Worm (Caenorhabditis elegans): ENCODE results near the gene hdl-2.
A peak's percentile ranks its signal among the peaks of the same experiment; 100 is the strongest.

Gene hdl-2

ce11 chrIV:8906743-8907142 is 32.8 kb downstream of the hdl-2 start, which contains the start of gene C27B7.7:
Gene C27B7.7, plus strand, starts transcription at chrIV:8907043.
- TF ChIP-seq blmp-1 (tag; optimal IDR thresholded peaks at IDR 0.05; ENCODE audit: insufficient read depth) = no peak
- TF ChIP-seq peb-1 (tag; optimal IDR thresholded peaks at IDR 0.05) = no peak

DNA sequence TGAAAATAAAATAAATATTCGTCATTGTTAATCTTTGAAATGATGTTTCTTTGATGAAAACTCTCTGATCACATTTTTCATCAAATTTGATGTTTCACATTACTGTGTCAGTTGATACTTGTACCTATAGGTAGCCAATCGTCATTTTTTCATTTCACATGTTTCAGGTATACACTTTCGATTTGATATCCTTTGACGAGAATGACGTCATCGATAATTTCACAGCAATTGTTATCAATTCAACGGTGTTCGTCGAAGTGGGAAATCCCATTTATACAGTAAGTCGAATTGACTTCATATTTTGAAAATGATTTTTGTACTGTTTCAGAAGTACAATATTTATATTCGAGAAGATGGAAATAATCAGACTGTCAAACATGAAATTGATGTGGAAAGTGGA is 40.2 kb downstream of the hdl-2 start:
- TF ChIP-seq nhr-129 (tag; optimal IDR thresholded peaks at IDR 0.05) = no peak
- TF ChIP-seq lin-11 (tag; optimal IDR thresholded peaks at IDR 0.05) = no peak
- no peak for TF ChIP-seq R02D3.7 (tag; optimal IDR thresholded peaks at IDR 0.05)
- TF ChIP-seq peb-1 (tag; optimal IDR thresholded peaks at IDR 0.05) = no peak
- TF ChIP-seq sma-3 (GFP tag; optimal IDR thresholded peaks at IDR 0.05) = peak; percentile 67
- no peak for TF ChIP-seq ZK546.5 (tag; optimal IDR thresholded peaks at IDR 0.05)
- TF ChIP-seq lin-39 (tag; optimal IDR thresholded peaks at IDR 0.05) = no peak

DNA sequence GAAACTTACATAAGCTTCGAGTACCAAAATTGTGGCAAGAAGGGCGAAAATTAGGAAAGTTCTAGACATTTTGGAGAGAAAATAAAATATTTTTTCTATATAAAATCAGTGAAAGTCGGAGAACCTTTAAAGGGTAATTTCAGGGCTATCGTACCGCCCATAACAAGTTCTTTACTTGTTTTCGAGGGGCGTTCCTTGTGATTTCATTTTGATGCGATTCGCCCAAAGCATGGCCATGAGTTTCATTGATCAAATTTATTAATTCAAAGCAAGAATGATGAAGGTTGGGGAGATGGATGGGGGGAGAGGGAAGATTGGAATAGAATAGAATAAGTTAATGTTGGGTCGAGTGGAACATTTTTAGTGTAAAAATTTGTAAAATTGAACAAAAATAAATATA is 42.1 kb downstream of the hdl-2 start, which contains the start of gene C27B7.9:
C27B7.9 (minus strand) TSS at position 101 of the 400 bp plus-strand sequence.
- no peak for TF ChIP-seq R02D3.7 (tag; optimal IDR thresholded peaks at IDR 0.05)
- no peak for TF ChIP-seq lin-39 (tag; optimal IDR thresholded peaks at IDR 0.05)
- TF ChIP-seq unc-62 (GFP tag; optimal IDR thresholded peaks at IDR 0.05) = no peak
- TF ChIP-seq nhr-77 (tag; optimal IDR thresholded peaks at IDR 0.05) = no peak
- TF ChIP-seq nhr-129 (tag; optimal IDR thresholded peaks at IDR 0.05) = no peak
- no peak for TF ChIP-seq mbf-1 (tag; optimal IDR thresholded peaks at IDR 0.05)
- TF ChIP-seq sem-4 (tag; optimal IDR thresholded peaks at IDR 0.05) = no peak
- TF ChIP-seq skn-1 (tag; optimal IDR thresholded peaks at IDR 0.05) = no peak
- TF ChIP-seq ceh-16 (tag; optimal IDR thresholded peaks at IDR 0.05) = no peak
- TF ChIP-seq nhr-237 (tag; optimal IDR thresholded peaks at IDR 0.05) = no peak
- no peak for TF ChIP-seq ztf-4 (tag; optimal IDR thresholded peaks at IDR 0.05)
- no peak for TF ChIP-seq egl-27 (tag; optimal IDR thresholded peaks at IDR 0.05)
- TF ChIP-seq mab-5 (tag; optimal IDR thresholded peaks at IDR 0.05) = no peak

ce11 chrIV:8918790-8919189 is 44.8 kb downstream of the hdl-2 start, which contains the start of gene rap-1:
Gene rap-1, minus strand, starts transcription at chrIV:8918890.
- TF ChIP-seq lin-11 (tag; optimal IDR thresholded peaks at IDR 0.05) (no peak), nhr-23 (tag; optimal IDR thresholded peaks at IDR 0.05) (no peak), sma-9 (GFP tag; optimal IDR thresholded peaks at IDR 0.05) (no peak), sma-9 (tag; optimal IDR thresholded peaks at IDR 0.05) (no peak), fos-1 (tag; optimal IDR thresholded peaks at IDR 0.05) (no peak), gmeb-1 (tag; optimal IDR thresholded peaks at IDR 0.05) (no peak), mdl-1 (tag; optimal IDR thresholded peaks at IDR 0.05) (no peak), Y55F3AM.14 (GFP tag; optimal IDR thresholded peaks at IDR 0.05) (no peak), F13H6.1 (tag; optimal IDR thresholded peaks at IDR 0.05) (no peak), aly-2 (tag; optimal IDR thresholded peaks at IDR 0.05) (no peak), sem-4 (tag; optimal IDR thresholded peaks at IDR 0.05) (no peak), ztf-4 (tag; optimal IDR thresholded peaks at IDR 0.05) (no peak), nhr-12 (tag; optimal IDR thresholded peaks at IDR 0.05) (no peak), lin-13 (GFP tag; optimal IDR thresholded peaks at IDR 0.05) (no peak), ceh-16 (tag; optimal IDR thresholded peaks at IDR 0.05) (no peak), ztf-1 (GFP tag; conservative IDR thresholded peaks at IDR 0.05) (no peak), sma-3 (GFP tag; optimal IDR thresholded peaks at IDR 0.05) (no peak), nhr-25 (tag; optimal IDR thresholded peaks at IDR 0.05) (no peak), nhr-77 (tag; optimal IDR thresholded peaks at IDR 0.05) (no peak), dmd-4 (tag; optimal IDR thresholded peaks at IDR 0.05) (no peak), blmp-1 (tag; optimal IDR thresholded peaks at IDR 0.05; ENCODE audit: insufficient read depth) (no peak)

DNA sequence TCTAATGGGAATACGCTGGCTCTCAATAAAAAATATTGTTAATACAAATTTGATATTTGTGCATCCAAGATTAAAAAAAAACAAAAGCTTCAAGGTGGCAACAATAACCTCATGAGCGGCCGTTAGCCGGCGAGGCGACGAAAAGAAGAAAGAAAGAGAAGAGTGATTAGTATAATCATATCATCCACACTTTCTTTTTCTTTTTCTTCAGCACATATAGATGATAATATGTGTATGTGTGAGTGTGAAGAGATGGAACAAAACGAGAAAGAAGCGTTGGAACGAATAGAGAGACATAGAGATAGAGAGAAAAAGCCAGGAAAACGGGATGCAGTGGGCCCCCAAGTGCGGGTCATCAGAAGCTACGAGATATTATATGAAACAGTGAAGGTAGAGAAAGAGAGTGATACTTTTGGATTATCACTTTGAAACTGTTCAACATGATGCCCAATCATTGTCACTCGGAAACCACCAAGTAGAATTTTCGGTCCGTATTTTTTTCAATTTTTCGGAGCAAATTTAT is 46.4 kb downstream of the hdl-2 start:
- TF ChIP-seq alr-1 (tag; optimal IDR thresholded peaks at IDR 0.05) (no peak), snpc-4 (tag; optimal IDR thresholded peaks at IDR 0.05) (no peak), ztf-11 (tag; optimal IDR thresholded peaks at IDR 0.05) (no peak), crh-2 (tag; optimal IDR thresholded peaks at IDR 0.05) (peak; percentile 4), lsy-2 (tag; optimal IDR thresholded peaks at IDR 0.05) (peak in 1 of 2 experiments; percentile 49), unc-55 (GFP tag; optimal IDR thresholded peaks at IDR 0.05) (peak; percentile 6), F13H6.1 (tag; optimal IDR thresholded peaks at IDR 0.05) (peak; percentile 38), sma-9 (GFP tag; optimal IDR thresholded peaks at IDR 0.05) (peak; percentile 28), sma-9 (tag; optimal IDR thresholded peaks at IDR 0.05) (no peak), ZK546.5 (tag; optimal IDR thresholded peaks at IDR 0.05) (no peak), nhr-21 (tag; optimal IDR thresholded peaks at IDR 0.05) (peak; percentile 13), blmp-1 (tag; optimal IDR thresholded peaks at IDR 0.05; ENCODE audit: insufficient read depth) (no peak), lin-13 (GFP tag; optimal IDR thresholded peaks at IDR 0.05) (peak; percentile 29), C34F6.9 (tag; optimal IDR thresholded peaks at IDR 0.05) (peak; percentile 28), ceh-16 (tag; optimal IDR thresholded peaks at IDR 0.05) (no peak), fos-1 (tag; optimal IDR thresholded peaks at IDR 0.05) (peak; percentile 12), unc-39 (tag; optimal IDR thresholded peaks at IDR 0.05) (no peak), aly-2 (tag; optimal IDR thresholded peaks at IDR 0.05) (no peak), ama-1 (optimal IDR thresholded peaks at IDR 0.05) (no peak)
